Fruit fly (Drosophila melanogaster) whole organism, adult: ENCODE measurements around the gene Blm.

ENCODE experiments used
- CG12768 ChIP-seq: fragments of 200-800 bp; sonication (Bioruptor generic); optimal IDR thresholded peaks from 2 replicates; lab custom pipeline; 2017; ENCODE audit warnings: missing biosample characterization, missing genetic modification characterization, mild to moderate bottlenecking, moderate library complexity, missing genetic modification reagents
- CG14711 ChIP-seq: fragments of 200-800 bp; sonication (Bioruptor generic); optimal IDR thresholded peaks from 2 replicates; lab custom pipeline; 2018; ENCODE audit warnings: missing biosample characterization, mild to moderate bottlenecking, missing genetic modification characterization, moderate library complexity
- bab1 ChIP-seq: fragments of 200-800 bp; sonication (Bioruptor generic); optimal IDR thresholded peaks from 3 replicates; lab custom pipeline; 2019; ENCODE audit warnings: missing biosample characterization, mild to moderate bottlenecking, missing genetic modification characterization, moderate library complexity
- cnc ChIP-seq, 2 experiments: fragments of >200 bp; optimal IDR thresholded peaks; 2 replicates each; lab custom pipeline; 2017
- kay ChIP-seq: fragments of 200-800 bp; sonication (Bioruptor generic); peaks from one replicate; lab custom pipeline; 2016; ENCODE audit warnings: missing biosample characterization, missing genetic modification characterization, borderline replicate concordance

- TF ChIP-seq bab1 (GFP tag; lab: Kevin White, UChicago): no peak
- TF ChIP-seq CG12768 (GFP tag; lab: Kevin White, UChicago): no peak
- no peak for TF ChIP-seq CG14711 (tag; lab: Kevin White, UChicago)
- TF ChIP-seq cnc (optimal IDR thresholded peaks at IDR 0.05; lab: Kevin White, UChicago): no peak
- TF ChIP-seq kay (GFP tag; lab: Kevin White, UChicago): no peak
These were observed 18.4 kb upstream of the Blm start for dm6 chr3R:11759971-11760370.
